Worm (Caenorhabditis elegans) whole organism, L4 larva: ENCODE results near the gene kqt-2.

Source experiments
- F26F4.8 ChIP-seq: fragments of 200-800 bp; sonication (Bioruptor generic); conservative IDR thresholded peaks from 2 replicates; pipeline ENCODE4 v1.3.6; 2022; ENCODE audit warnings: missing genetic modification characterization, missing compliant biosample characterization
- T26A8.4 ChIP-seq: fragments of 200-800 bp; sonication (Bioruptor generic); IDR thresholded peaks from 2 replicates; pipeline ENCODE4 v1.3.6; 2022; ENCODE audit warnings: missing genetic modification characterization, missing compliant biosample characterization
- aha-1 ChIP-seq: fragments of 150-350 bp; peaks from one replicate; lab custom pipeline; 2014; ENCODE audit warnings: missing biosample characterization, missing genetic modification characterization
- ama-1 ChIP-seq: fragments of 150-350 bp; optimal IDR thresholded peaks from 2 replicates; lab custom pipeline; 2014; ENCODE audit warnings: inconsistent platforms, mixed read lengths
- arid-1 ChIP-seq: fragments of 200-800 bp; sonication (Bioruptor generic); conservative IDR thresholded peaks from 2 replicates; pipeline ENCODE4 v1.3.6; 2022; ENCODE audit warnings: missing genetic modification reagents, missing genetic modification characterization, missing compliant biosample characterization
- ceh-20 ChIP-seq: fragments of 200-800 bp; sonication (Bioruptor generic); IDR thresholded peaks from 2 replicates; pipeline ENCODE4 v1.3.6; 2022; ENCODE audit warnings: missing genetic modification reagents, missing genetic modification characterization, missing compliant biosample characterization
- cey-2 ChIP-seq: sonication (generic microtip); optimal IDR thresholded peaks from 3 replicates; lab custom pipeline; 2017; ENCODE audit warnings: missing genetic modification characterization, mild to moderate bottlenecking, missing compliant biosample characterization, antibody characterized with exemption, borderline replicate concordance; ENCODE audit not compliant: insufficient read depth
- ctbp-1 ChIP-seq: fragments of 200-800 bp; sonication (Bioruptor generic); IDR thresholded peaks from 2 replicates; pipeline ENCODE4 v1.3.6; 2022; ENCODE audit warnings: missing genetic modification reagents, missing genetic modification characterization, missing compliant biosample characterization
- daf-12 ChIP-seq: fragments of 150-350 bp; optimal IDR thresholded peaks from 2 replicates; lab custom pipeline; 2014; ENCODE audit warnings: missing biosample characterization, missing genetic modification reagents, missing genetic modification characterization
- daf-16 ChIP-seq, 3 experiments: sonication (generic microtip); optimal IDR thresholded peaks; 2 replicates each; lab custom pipeline; 2016 to 2017; ENCODE audit warnings: missing genetic modification characterization in 3 of 3, missing genetic modification reagents in 3 of 3, mild to moderate bottlenecking in 2 of 3, missing compliant biosample characterization in 2 of 3, missing biosample characterization in 1 of 3, moderate library complexity in 1 of 3
- dmd-6 ChIP-seq: fragments of 200-800 bp; sonication (Bioruptor generic); IDR thresholded peaks from 2 replicates; pipeline ENCODE4 v1.3.6; 2022; ENCODE audit warnings: missing genetic modification reagents, missing genetic modification characterization, missing compliant biosample characterization
- dpl-1 ChIP-seq: fragments of 150-350 bp; optimal IDR thresholded peaks from 2 replicates; lab custom pipeline; 2014; ENCODE audit warnings: missing biosample characterization, missing genetic modification reagents, missing genetic modification characterization
- duxl-1 ChIP-seq: sonication (generic microtip); optimal IDR thresholded peaks from 2 replicates; lab custom pipeline; 2016; ENCODE audit warnings: mild to moderate bottlenecking, missing genetic modification characterization, moderate library complexity, missing compliant biosample characterization; ENCODE audit not compliant: poor library complexity
- dve-1 ChIP-seq: sonication (generic microtip); optimal IDR thresholded peaks from 2 replicates; lab custom pipeline; 2017; ENCODE audit warnings: antibody characterized with exemption, mild to moderate bottlenecking, missing genetic modification characterization, missing compliant biosample characterization; ENCODE audit not compliant: insufficient read depth
- hif-1 ChIP-seq, 2 experiments: sonication (generic microtip); optimal IDR thresholded peaks; 2 replicates each; lab custom pipeline; 2016 to 2017; ENCODE audit warnings: missing compliant biosample characterization in 2 of 2, missing genetic modification characterization in 2 of 2, missing genetic modification reagents in 2 of 2, missing genotype in 2 of 2, mild to moderate bottlenecking in 1 of 2
- hlh-11 ChIP-seq: fragments of 200-800 bp; sonication (Bioruptor generic); optimal IDR thresholded peaks from 2 replicates; lab custom pipeline; 2018; ENCODE audit warnings: mild to moderate bottlenecking, missing genetic modification characterization, missing compliant biosample characterization
- hlh-30 ChIP-seq: sonication (generic microtip); optimal IDR thresholded peaks from 2 replicates; lab custom pipeline; 2017; ENCODE audit warnings: antibody characterized with exemption, mild to moderate bottlenecking, missing genetic modification characterization, missing compliant biosample characterization; ENCODE audit not compliant: insufficient read depth
- hmg-1.1 ChIP-seq: fragments of 200-800 bp; sonication (Bioruptor generic); IDR thresholded peaks from 2 replicates; pipeline ENCODE4 v1.3.6; 2022; ENCODE audit warnings: missing genetic modification reagents, missing genetic modification characterization, missing compliant biosample characterization
- lin-1 ChIP-seq: fragments of 200-800 bp; sonication (Bioruptor generic); IDR thresholded peaks from 2 replicates; pipeline ENCODE4 v1.3.6; 2022; ENCODE audit warnings: missing genetic modification reagents, missing genetic modification characterization, missing compliant biosample characterization
- lin-13 ChIP-seq: fragments of 150-350 bp; optimal IDR thresholded peaks from 2 replicates; lab custom pipeline; 2014; ENCODE audit warnings: missing biosample characterization, missing genetic modification reagents, missing genetic modification characterization
- mdl-1 ChIP-seq, 2 experiments: fragments of 150-350 bp in 1 of 2; sonication (generic microtip) in 1 of 2; optimal IDR thresholded peaks; 2 replicates each; lab custom pipeline; 2014 to 2017; ENCODE audit warnings: missing biosample characterization in 2 of 2, missing genetic modification characterization in 2 of 2
- mdt-29 ChIP-seq: fragments of 200-800 bp; sonication (Bioruptor generic); IDR thresholded peaks from 2 replicates; pipeline ENCODE4 v1.3.6; 2022; ENCODE audit warnings: missing genetic modification reagents, missing genetic modification characterization, missing compliant biosample characterization
- mes-2 ChIP-seq: sonication (generic microtip); optimal IDR thresholded peaks from 2 replicates; lab custom pipeline; 2016; ENCODE audit warnings: missing genotype, mild to moderate bottlenecking, missing genetic modification characterization, missing compliant biosample characterization; ENCODE audit not compliant: poor library complexity, severe bottlenecking
- mxl-3 ChIP-seq: fragments of 200-800 bp; sonication (Bioruptor generic); optimal IDR thresholded peaks from 2 replicates; lab custom pipeline; 2018; ENCODE audit warnings: mild to moderate bottlenecking, missing genetic modification characterization, missing compliant biosample characterization
- nhr-10 ChIP-seq: fragments of 150-350 bp; optimal IDR thresholded peaks from 2 replicates; lab custom pipeline; 2014; ENCODE audit warnings: missing biosample characterization, missing genetic modification characterization
- nhr-11 ChIP-seq: fragments of 150-350 bp; optimal IDR thresholded peaks from 2 replicates; lab custom pipeline; 2014; ENCODE audit warnings: missing biosample characterization, missing genetic modification characterization
- nhr-111 ChIP-seq: fragments of 200-800 bp; sonication (Bioruptor generic); optimal IDR thresholded peaks from 2 replicates; lab custom pipeline; 2018; ENCODE audit warnings: mild to moderate bottlenecking, missing genetic modification characterization, missing compliant biosample characterization
- nhr-25 ChIP-seq: sonication (generic microtip); optimal IDR thresholded peaks from 2 replicates; lab custom pipeline; 2017; ENCODE audit warnings: missing genetic modification characterization, mild to moderate bottlenecking, missing compliant biosample characterization, antibody characterized with exemption, moderate library complexity, borderline replicate concordance; ENCODE audit not compliant: insufficient read depth
- nhr-28 ChIP-seq: fragments of 150-350 bp; optimal IDR thresholded peaks from 2 replicates; lab custom pipeline; 2014; ENCODE audit warnings: missing biosample characterization, missing genetic modification characterization
- nhr-42 ChIP-seq: fragments of 200-800 bp; sonication (Bioruptor generic); IDR thresholded peaks from 2 replicates; pipeline ENCODE4 v1.3.6; 2022; ENCODE audit warnings: missing genetic modification characterization, missing compliant biosample characterization
- nhr-6 ChIP-seq: fragments of 150-350 bp; optimal IDR thresholded peaks from 2 replicates; lab custom pipeline; 2014; ENCODE audit warnings: missing biosample characterization, missing genetic modification characterization
- nhr-77 ChIP-seq: fragments of 150-350 bp; optimal IDR thresholded peaks from 2 replicates; lab custom pipeline; 2014; ENCODE audit warnings: missing biosample characterization, missing genetic modification characterization
- pha-4 ChIP-seq, 2 experiments: fragments of 150-350 bp in 1 of 2; fragments of 200-800 bp in 1 of 2; sonication (Bioruptor generic) in 1 of 2; IDR thresholded peaks in 1 of 2; optimal IDR thresholded peaks in 1 of 2; 2 replicates each; pipeline versions ENCODE4 v1.3.6 to Lab custom; 2014 to 2022; ENCODE audit warnings: missing genetic modification characterization in 2 of 2, missing genetic modification reagents in 2 of 2, missing biosample characterization in 1 of 2, missing compliant biosample characterization in 1 of 2
- php-3 ChIP-seq: fragments of 200-800 bp; sonication (Bioruptor generic); IDR thresholded peaks from 2 replicates; pipeline ENCODE4 v1.3.6; 2022; ENCODE audit warnings: missing genetic modification reagents, missing genetic modification characterization, missing compliant biosample characterization
- pqm-1 ChIP-seq: sonication (generic microtip); optimal IDR thresholded peaks from 2 replicates; lab custom pipeline; 2017; ENCODE audit warnings: missing biosample characterization, missing genetic modification characterization
- rbr-2 ChIP-seq: sonication (generic microtip); optimal IDR thresholded peaks from 2 replicates; lab custom pipeline; 2016; ENCODE audit warnings: missing genotype, missing genetic modification characterization, missing compliant biosample characterization
- sdz-12 ChIP-seq: fragments of 200-800 bp; sonication (Bioruptor generic); optimal IDR thresholded peaks from 2 replicates; lab custom pipeline; 2018; ENCODE audit warnings: mild to moderate bottlenecking, missing genetic modification characterization, missing compliant biosample characterization
- set-16 ChIP-seq: fragments of 200-800 bp; sonication (Bioruptor generic); IDR thresholded peaks from 2 replicates; pipeline ENCODE4 v1.3.6; 2022; ENCODE audit warnings: missing genetic modification reagents, missing genetic modification characterization, missing compliant biosample characterization
- spr-1 ChIP-seq: sonication (generic microtip); optimal IDR thresholded peaks from 2 replicates; lab custom pipeline; 2016; ENCODE audit warnings: mild to moderate bottlenecking, missing genetic modification characterization, missing compliant biosample characterization
- unc-62 ChIP-seq, 3 experiments: fragments of 150-350 bp in 1 of 3; sonication (generic microtip); optimal IDR thresholded peaks in 2 of 3; peaks in 1 of 3; 1 replicate in 1 of 3; 2 replicates in 2 of 3; lab custom pipeline; 2014 to 2017; ENCODE audit warnings: missing biosample characterization in 3 of 3, missing genetic modification characterization in 3 of 3, missing genetic modification reagents in 3 of 3, missing genotype in 1 of 3
- zfp-2 ChIP-seq: sonication (generic microtip); optimal IDR thresholded peaks from 2 replicates; lab custom pipeline; 2016; ENCODE audit warnings: mild to moderate bottlenecking, missing genetic modification characterization, missing compliant biosample characterization
- ztf-7 ChIP-seq: fragments of 150-350 bp; optimal IDR thresholded peaks from 2 replicates; lab custom pipeline; 2014; ENCODE audit warnings: missing biosample characterization, missing genetic modification characterization

The kqt-2 gene

DNA sequence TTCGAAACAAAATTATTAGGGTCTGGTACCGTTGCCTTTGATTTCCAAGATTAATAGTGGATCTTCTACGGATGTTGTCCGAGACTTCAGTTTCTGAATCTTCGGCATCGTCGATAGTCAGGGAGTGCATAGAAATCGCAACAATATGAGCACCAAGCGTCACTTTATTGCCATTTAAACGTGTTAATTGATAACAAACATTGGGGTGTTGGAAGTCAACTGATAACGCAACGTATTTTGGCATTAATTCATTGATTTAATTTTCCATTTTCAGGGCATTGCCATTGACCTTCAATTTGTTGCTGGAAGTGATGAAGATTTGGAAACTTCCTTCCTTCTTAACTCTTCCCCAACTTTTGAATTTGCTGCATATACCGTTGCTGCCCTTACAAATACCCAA lies at the start of gene kqt-2:
TSS of gene kqt-2 (minus strand) at position 244 of the 400 bp plus-strand sequence.
- TF ChIP-seq php-3 (GFP tag; lab: Robert Waterston, UW) (peak; percentile 21; the same call in 1 of the 2 replicates), dmd-6 (peak; percentile 67), ceh-20 (no peak), daf-16 (GFP tag; optimal IDR thresholded peaks at IDR 0.05; lab: Kevin White, UChicago) (no peak), daf-16 (tag; optimal IDR thresholded peaks at IDR 0.05; lab: Kevin White, UChicago) (peak; percentile 75), nhr-25 (tag; lab: Kevin White, UChicago) (no peak), dve-1 (tag; lab: Kevin White, UChicago) (peak; percentile 68), nhr-28 (peak; percentile 43), nhr-77 (peak; percentile 36), pqm-1 (tag; lab: Kevin White, UChicago) (peak; percentile 38), hlh-11 (tag; lab: Kevin White, UChicago) (peak; percentile 23)

ce11 chrX:8294586-8294985 lies 48.4 kb upstream of the kqt-2 start, which contains the start of gene R09F10.3:
Gene R09F10.3, plus strand, starts transcription at chrX:8294625.
- TF ChIP-seq unc-62 (GFP tag; optimal IDR thresholded peaks at IDR 0.05 in 1 of 2; lab: Kevin White, UChicago) (peak in 1 of 2 experiments; percentile 96), unc-62 (tag; optimal IDR thresholded peaks at IDR 0.05; lab: Kevin White, UChicago) (no peak), T26A8.4 (GFP tag; lab: Robert Waterston, UW) (peak; percentile 32; the same call in 1 of the 2 replicates), set-16 (GFP tag; lab: Robert Waterston, UW) (peak; percentile 46; the same call in 1 of the 2 replicates), F26F4.8 (GFP tag; lab: Robert Waterston, UW) (0 out of 2 replicates have a peak, but pooled peaks have one; percentile 42), spr-1 (tag; lab: Kevin White, UChicago) (no peak), zfp-2 (no peak), mes-2 (tag; lab: Kevin White, UChicago) (no peak), nhr-28 (no peak), cey-2 (tag; lab: Kevin White, UChicago) (no peak), arid-1 (no peak), lin-1 (GFP tag; lab: Robert Waterston, UW) (no peak), sdz-12 (GFP tag; lab: Kevin White, UChicago) (no peak), php-3 (GFP tag; lab: Robert Waterston, UW) (0 out of 2 replicates have a peak, but pooled peaks have one; percentile 27)

DNA sequence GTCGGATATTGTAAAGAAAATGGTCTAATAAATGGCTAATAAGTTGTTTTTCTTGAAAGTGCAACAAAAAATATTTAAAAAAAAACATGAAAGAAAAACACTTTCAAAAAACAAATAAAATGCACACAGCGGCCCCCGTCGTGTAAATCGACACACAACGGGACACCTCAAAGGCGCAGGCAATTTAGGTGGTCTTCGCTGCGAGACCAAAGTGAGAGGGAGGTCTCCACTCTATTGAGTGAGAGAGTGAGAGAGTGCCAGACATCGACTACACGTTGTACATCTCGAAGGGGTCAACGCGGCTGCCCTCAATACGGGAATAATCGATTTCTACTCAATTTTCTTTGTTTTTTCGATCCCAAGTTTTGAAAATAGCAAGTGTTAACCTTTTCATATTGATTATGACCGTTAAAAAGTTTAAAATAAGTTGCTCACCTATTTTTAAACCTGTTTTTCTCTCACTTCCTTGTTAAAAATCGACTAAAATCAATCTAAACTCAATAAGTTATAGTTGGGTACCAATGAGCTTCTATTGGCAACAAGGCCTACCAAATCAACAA lies 40.7 kb upstream of the kqt-2 start, which contains the start of gene sec-16A.2:
TSS of gene sec-16A.2 (plus strand) at position 510 of the 560 bp plus-strand sequence.
- no peak for TF ChIP-seq mdt-29
- TF ChIP-seq hif-1 (tag; optimal IDR thresholded peaks at IDR 0.05; lab: Kevin White, UChicago), result peak in 1 of 2 experiments; percentile 52
- TF ChIP-seq pqm-1 (tag; lab: Kevin White, UChicago), result peak; percentile 37
- TF ChIP-seq dve-1 (tag; lab: Kevin White, UChicago), result peak; percentile 62
- peak; percentile 58 for TF ChIP-seq hlh-30 (tag; lab: Kevin White, UChicago)
- TF ChIP-seq nhr-28, result peak; percentile 62
- peak; percentile 24 for TF ChIP-seq duxl-1 (tag; lab: Kevin White, UChicago)
- TF ChIP-seq mdl-1 (tag; optimal IDR thresholded peaks at IDR 0.05; lab: Kevin White, UChicago), result peak in 1 of 2 experiments; percentile 59
- TF ChIP-seq pha-4 (GFP tag; IDR thresholded peaks at IDR 0.05; lab: Robert Waterston, UW), result no peak
- peak; percentile 64 for TF ChIP-seq pha-4 (tag; optimal IDR thresholded peaks at IDR 0.05; lab: Kevin White, UChicago)
- TF ChIP-seq nhr-10 (tag; lab: Kevin White, UChicago), result no peak
- TF ChIP-seq dpl-1, result peak; percentile 47
- peak; percentile 55; the same call in 1 of the 2 replicates for TF ChIP-seq dmd-6
- no peak for TF ChIP-seq daf-12 (tag; lab: Kevin White, UChicago)
- peak; percentile 77 for TF ChIP-seq lin-13 (GFP tag; lab: Kevin White, UChicago)
- TF ChIP-seq nhr-11 (tag; lab: Kevin White, UChicago), result peak; percentile 46
- TF ChIP-seq mxl-3 (GFP tag; lab: Kevin White, UChicago), result peak; percentile 79
- no peak for TF ChIP-seq ama-1 (lab: Kevin White, UChicago)
- peak; percentile 67 for TF ChIP-seq nhr-77
- peak; percentile 97 for TF ChIP-seq aha-1 (tag; lab: Kevin White, UChicago)
- TF ChIP-seq hmg-1.1 (GFP tag; lab: Robert Waterston, UW), result peak; percentile 79
- peak; percentile 92 for TF ChIP-seq nhr-6 (tag; lab: Kevin White, UChicago)
- TF ChIP-seq daf-16 (GFP tag; optimal IDR thresholded peaks at IDR 0.05; lab: Kevin White, UChicago), result peak in 1 of 2 experiments; percentile 38
- peak; percentile 33 for TF ChIP-seq daf-16 (tag; optimal IDR thresholded peaks at IDR 0.05; lab: Kevin White, UChicago)
- peak; percentile 61 for TF ChIP-seq rbr-2 (tag; lab: Kevin White, UChicago)
- TF ChIP-seq ztf-7, result no peak
- TF ChIP-seq hlh-11 (tag; lab: Kevin White, UChicago), result peak; percentile 70
- no peak for TF ChIP-seq nhr-111 (GFP tag; lab: Kevin White, UChicago)
- TF ChIP-seq ctbp-1 (GFP tag; lab: Robert Waterston, UW), result peak; percentile 48; the same call in 1 of the 2 replicates
- 0 out of 2 replicates have a peak, but pooled peaks have one; percentile 16 for TF ChIP-seq nhr-42
